Worm (Caenorhabditis elegans): ENCODE data around the gene W06H8.2.

- TF ChIP-seq aly-2 (tag; optimal IDR thresholded peaks at IDR 0.05), result no peak
- TF ChIP-seq alr-1 (tag; optimal IDR thresholded peaks at IDR 0.05), result no peak
- TF ChIP-seq nhr-237 (tag; optimal IDR thresholded peaks at IDR 0.05), result no peak
- no peak for TF ChIP-seq nhr-10 (tag; optimal IDR thresholded peaks at IDR 0.05)
These were observed 4.0 kb upstream of the W06H8.2 start, which contains the start of gene ttn-1 for ce11 chrV:6202573-6202972.

All from whole organism, L2 larva.